Worm (Caenorhabditis elegans): ENCODE measurements around the gene ipmk-1.
"Not testable (repeated sequence)": the region's sequence is repeated elsewhere in the genome, so short reads cannot be mapped to it uniquely, and the experiment has no call there.

The ipmk-1 gene

DNA sequence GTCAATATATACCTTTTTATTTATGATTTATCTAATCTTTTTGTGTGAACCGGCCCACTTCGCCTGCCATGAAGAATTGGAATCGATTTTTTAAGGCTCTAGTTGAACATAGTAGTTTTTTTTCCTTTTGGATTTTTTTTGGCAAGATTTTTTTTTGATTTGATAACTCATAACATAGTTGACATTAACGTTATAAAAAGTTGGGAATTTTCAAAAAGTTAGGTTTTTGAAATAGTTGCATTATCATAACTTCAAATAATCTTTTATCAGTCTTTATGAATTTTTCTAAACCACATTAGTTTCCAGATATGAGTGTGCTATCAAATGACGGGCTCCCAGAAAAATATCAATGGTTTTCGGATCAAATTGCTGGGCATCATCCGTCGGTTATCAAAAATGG lies at the start of gene ipmk-1:
ipmk-1 (plus strand) TSS at position 301 of the 400 bp plus-strand sequence.
- TF ChIP-seq him-1 (tag; optimal IDR thresholded peaks at IDR 0.05) (no peak), W03F9.2 (tag; optimal IDR thresholded peaks at IDR 0.05) (no peak), dao-5 (tag; optimal IDR thresholded peaks at IDR 0.05) (no peak)

DNA sequence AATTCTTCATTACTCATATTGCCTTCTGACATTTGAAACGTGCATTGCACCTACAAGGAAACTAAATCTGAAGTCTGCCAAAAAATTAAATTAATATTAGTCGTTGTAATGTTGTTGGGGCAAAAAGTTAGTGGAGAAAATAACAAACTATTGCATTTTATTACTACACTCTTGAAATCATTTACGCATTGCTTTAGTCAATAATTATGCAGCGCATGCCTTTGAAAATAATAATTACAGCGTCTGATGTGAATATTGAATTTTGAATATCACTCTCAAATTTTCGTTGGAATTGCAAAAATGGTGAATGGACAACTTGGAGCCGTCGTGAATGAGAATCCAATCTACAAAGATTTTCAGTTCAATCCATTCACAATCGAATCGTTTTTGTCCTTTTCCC lies 49.7 kb upstream of the ipmk-1 start, which contains the start of gene sru-19:
sru-19 (plus strand) TSS at position 301 of the 400 bp plus-strand sequence.
- TF ChIP-seq him-1 (tag; optimal IDR thresholded peaks at IDR 0.05) (no peak), dao-5 (tag; optimal IDR thresholded peaks at IDR 0.05) (no peak), W03F9.2 (tag; optimal IDR thresholded peaks at IDR 0.05) (no peak)

DNA sequence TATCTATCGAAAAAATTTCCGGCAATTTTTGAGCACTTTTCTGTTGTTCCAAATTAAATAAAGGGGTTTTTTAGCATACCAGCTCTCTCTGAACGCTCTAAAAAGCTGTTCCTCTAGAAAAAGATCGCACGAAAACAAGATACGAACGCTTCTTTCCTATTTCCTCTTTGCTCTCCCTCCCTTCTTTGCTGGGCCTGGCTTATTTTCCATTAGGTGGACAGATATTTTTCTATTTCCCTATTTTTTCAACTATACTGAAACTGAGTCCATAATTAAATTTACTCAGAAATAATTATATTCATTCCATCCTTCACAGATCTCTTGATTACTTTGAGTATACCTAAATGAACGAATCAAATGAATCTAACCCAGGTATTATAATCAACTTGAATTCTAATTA lies 46.0 kb upstream of the ipmk-1 start, which contains the start of gene sru-18:
sru-18 (plus strand) TSS at position 301 of the 400 bp plus-strand sequence.
- TF ChIP-seq W03F9.2 (tag; optimal IDR thresholded peaks at IDR 0.05): no peak
- TF ChIP-seq him-1 (tag; optimal IDR thresholded peaks at IDR 0.05): no peak
- TF ChIP-seq dao-5 (tag; optimal IDR thresholded peaks at IDR 0.05): no peak

DNA sequence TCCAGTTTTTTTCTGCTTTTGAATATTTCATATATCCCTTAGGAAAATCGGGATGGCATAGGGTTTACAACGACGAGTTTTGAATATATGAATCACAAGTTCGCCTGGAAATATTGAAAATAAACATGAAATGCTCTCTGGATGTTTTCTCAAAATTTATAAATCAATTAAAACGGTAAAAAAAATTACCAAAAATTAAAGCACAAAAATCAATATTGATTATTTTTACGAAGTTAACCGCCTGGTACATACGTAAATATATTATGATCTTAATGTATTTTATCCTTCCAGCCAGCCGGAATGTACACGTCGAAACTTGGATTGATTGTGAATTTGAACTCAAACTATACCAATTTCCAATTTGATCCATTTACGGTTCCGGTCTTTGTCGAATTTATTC lies 42.5 kb upstream of the ipmk-1 start, which contains the start of gene sru-17:
sru-17 (plus strand) TSS at position 301 of the 400 bp plus-strand sequence.
- TF ChIP-seq him-1, dao-5, W03F9.2 (tag; optimal IDR thresholded peaks at IDR 0.05): not testable (repeated sequence)

DNA sequence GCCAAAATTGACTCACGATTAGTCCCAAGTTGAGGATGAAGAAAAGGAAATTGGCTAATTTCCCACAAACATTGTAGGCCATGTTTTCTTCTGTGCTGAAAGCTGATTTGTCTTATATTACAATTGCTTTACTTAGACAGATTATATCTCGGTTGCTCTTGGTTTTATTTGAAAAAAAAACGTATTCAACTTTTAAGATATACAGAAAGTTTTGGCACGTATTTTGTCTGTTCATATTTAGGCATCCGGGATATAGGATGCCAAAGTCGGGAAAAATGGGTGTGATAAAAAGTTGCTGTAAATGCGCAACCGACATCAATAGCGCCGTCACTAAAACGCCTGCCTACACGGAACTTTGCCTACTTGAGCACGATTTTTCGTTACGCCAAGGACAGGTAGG lies 27.8 kb upstream of the ipmk-1 start, which contains the start of gene tsp-4:
tsp-4 (minus strand) TSS at position 101 of the 400 bp plus-strand sequence.
- no peak for TF ChIP-seq W03F9.2 (tag; optimal IDR thresholded peaks at IDR 0.05)
- no peak for TF ChIP-seq him-1 (tag; optimal IDR thresholded peaks at IDR 0.05)
- TF ChIP-seq dao-5 (tag; optimal IDR thresholded peaks at IDR 0.05): no peak

DNA sequence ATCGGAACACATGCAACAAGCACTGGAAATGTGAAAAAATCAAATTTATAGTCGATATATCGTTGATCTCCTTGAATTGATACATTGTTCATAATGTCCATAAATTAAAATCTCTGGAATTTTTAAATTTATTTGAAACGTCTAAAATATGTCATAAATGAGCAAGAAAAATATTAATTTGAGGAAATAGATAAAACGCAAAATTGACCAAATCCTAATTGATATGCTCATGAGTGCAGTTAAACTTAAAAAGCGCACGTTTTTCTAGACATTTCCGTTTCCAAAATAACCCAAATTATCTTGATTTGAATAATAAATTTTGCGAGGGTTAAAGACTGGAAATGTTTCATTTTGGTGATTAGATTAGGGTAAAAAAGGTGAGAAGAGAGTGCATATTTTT lies 25.4 kb upstream of the ipmk-1 start, which contains the start of gene sru-13:
sru-13 (minus strand) TSS at position 101 of the 400 bp plus-strand sequence.
- TF ChIP-seq W03F9.2 (tag; optimal IDR thresholded peaks at IDR 0.05): no peak
- TF ChIP-seq him-1 (tag; optimal IDR thresholded peaks at IDR 0.05): no peak

DNA sequence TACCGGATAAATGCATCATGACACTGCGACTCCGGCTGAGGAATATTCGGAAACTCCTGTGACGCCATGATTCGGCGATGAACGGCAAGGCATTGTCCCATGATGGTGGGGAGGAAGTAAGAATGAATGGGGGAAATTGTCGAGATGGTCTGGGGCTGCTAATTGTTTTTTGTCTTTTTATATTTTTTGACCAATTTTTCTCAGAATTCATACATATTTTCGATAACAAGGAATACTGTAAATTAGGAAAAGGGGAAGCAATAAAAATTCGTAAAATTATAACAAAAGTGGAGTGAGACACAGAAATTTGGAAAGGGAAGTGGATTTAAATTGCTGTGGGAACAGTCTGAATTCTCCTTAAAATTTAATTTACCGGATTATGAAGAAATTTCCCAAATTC lies 22.5 kb upstream of the ipmk-1 start, which contains the start of gene eak-4:
eak-4 (minus strand) TSS at position 101 of the 400 bp plus-strand sequence.
- TF ChIP-seq dao-5 (tag; optimal IDR thresholded peaks at IDR 0.05): no peak

DNA sequence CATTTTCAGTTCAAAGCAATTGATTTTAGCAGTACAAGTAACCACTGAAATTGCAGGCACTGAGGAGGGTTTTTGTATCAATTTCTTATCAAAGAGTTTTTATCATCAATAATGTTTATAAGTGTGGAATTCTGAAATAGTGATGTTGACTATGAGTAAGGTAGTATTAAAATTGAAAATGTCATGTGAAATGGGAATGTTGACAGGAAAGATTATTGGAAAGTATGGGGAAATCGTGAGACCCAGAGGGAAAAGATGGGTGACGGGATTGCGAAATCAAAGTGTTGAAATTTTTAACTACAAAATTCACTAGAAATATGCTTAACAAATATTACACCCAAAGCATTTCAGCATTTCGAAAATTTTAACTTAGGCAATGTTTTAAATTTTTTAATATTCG lies 20.7 kb upstream of the ipmk-1 start, which contains the start of gene F53B2.8:
F53B2.8 (minus strand) TSS at position 180 of the 400 bp plus-strand sequence.
- TF ChIP-seq W03F9.2 (tag; optimal IDR thresholded peaks at IDR 0.05) (peak; percentile 47), dao-5 (tag; optimal IDR thresholded peaks at IDR 0.05) (no peak)

DNA sequence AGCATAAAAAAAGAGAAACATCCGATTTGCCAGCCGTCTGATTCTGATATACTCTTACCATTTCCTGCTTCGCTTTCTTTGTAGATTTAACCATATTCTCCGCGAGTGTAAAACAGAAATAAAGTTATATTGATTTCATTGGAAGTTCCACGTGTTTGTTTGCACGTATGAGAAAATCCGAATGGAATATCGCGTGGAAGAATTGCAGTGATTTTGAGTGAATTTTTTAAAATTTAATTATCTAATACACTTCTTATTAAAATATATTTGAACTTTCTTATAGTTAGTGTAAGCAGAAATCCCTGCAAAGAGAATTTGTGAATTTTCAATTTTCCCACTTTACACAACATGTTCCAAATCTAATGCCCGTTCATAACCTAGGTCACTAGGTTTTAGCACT lies 16.9 kb upstream of the ipmk-1 start, which contains the start of gene F53B2.5:
F53B2.5 (minus strand) TSS at position 101 of the 400 bp plus-strand sequence.
- TF ChIP-seq dao-5 (tag; optimal IDR thresholded peaks at IDR 0.05) (no peak), W03F9.2 (tag; optimal IDR thresholded peaks at IDR 0.05) (no peak), him-1 (tag; optimal IDR thresholded peaks at IDR 0.05) (no peak)

DNA sequence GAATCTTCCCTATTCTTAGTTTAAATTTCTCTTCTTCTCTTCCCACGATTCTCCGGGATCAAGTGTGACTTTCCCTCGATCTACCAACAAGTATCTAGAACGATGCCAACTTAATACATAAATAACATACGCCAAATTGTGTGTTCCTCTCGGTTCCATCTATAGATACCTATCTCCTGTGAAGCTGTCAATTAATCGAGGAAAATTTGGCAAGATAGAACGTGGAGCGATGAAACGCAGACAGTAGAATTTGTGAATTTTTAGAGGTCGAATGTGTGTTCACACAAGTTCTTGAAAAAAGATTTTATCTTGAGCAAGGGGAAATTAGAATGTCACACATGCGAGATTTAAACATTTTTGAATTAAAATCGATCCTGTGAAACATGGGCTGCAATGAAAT lies 16.5 kb upstream of the ipmk-1 start:
- TF ChIP-seq him-1 (tag; optimal IDR thresholded peaks at IDR 0.05) (no peak), dao-5 (tag; optimal IDR thresholded peaks at IDR 0.05) (no peak), W03F9.2 (tag; optimal IDR thresholded peaks at IDR 0.05) (no peak)

DNA sequence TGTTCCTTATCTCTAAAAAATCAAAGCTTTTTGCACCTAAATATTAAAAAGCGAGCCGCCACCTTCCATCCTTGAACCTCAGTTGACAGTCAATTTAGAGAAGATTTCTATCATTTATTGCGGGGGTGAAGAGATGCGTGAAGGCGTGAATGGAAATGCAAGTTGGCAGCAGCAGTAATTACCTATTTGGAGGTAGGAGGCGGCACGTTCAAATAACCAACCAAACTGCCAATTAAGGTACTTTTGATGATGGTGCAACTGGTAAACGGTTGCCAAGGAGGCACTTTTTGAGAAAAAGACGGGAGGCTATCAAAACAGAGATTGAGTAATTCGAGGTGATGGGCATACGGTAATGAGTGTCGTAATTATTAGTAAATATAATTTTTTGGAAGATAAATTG lies 11.6 kb upstream of the ipmk-1 start:
- TF ChIP-seq dao-5 (tag; optimal IDR thresholded peaks at IDR 0.05) (no peak), W03F9.2 (tag; optimal IDR thresholded peaks at IDR 0.05) (no peak), him-1 (tag; optimal IDR thresholded peaks at IDR 0.05) (no peak)

DNA sequence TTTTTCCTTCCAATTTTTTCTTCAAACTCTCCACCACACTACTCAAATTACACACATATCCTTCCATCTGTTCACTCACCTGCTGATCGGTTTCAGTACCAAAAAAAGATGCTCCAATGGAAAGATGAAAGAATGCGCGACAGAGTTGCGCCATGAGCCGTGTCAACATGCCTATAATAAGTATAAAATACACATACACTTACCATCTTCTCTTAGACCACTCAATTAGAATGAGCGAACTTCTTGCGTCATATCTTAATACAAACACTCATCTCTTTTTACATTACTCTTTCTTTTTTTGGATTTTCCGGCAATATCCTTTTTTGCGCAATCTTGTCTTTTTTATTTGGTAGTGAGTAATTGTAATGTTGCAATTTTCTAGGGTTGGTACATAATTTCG lies 10.2 kb upstream of the ipmk-1 start:
- TF ChIP-seq W03F9.2 (tag; optimal IDR thresholded peaks at IDR 0.05) (no peak), dao-5 (tag; optimal IDR thresholded peaks at IDR 0.05) (no peak), him-1 (tag; optimal IDR thresholded peaks at IDR 0.05) (no peak)

DNA sequence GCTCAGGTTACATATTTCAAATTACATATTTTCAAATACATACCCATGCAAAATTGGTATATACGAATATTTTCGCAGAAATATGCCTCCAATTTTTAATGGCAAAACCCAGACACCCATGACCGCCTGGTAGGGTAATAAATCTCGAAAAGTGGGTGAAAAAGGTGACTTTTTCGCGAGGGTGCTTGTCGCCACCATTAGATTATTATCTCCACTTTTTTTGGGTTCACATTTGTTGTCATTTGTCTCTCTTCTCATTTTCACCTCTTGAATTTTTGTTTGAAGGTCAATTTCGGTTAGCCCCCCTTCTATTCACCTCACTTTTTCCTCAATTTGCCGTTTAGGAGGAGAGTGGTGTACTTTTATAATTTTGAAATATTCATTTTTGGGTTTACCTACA lies 7.7 kb upstream of the ipmk-1 start:
- TF ChIP-seq him-1 (tag; optimal IDR thresholded peaks at IDR 0.05) (no peak), W03F9.2 (tag; optimal IDR thresholded peaks at IDR 0.05) (no peak), dao-5 (tag; optimal IDR thresholded peaks at IDR 0.05) (no peak)

DNA sequence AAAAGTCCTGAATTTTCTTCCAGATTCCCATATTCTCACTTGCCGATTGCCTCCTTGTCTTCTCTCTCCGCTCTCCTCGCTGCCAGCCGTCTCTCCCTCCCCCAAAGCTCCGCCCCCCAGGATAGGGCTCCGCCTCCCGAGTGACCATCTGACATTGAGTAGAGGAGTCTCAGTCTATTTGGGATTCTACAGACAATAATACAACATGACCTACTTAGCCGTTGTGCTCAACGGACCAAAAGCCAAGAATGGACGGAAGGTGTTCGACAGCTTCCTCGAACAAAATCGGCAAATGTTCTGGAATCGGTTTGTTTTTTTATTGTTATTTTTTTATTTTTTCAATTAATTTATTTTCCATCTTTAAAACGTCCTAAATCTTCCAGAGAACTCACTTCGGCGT lies 5.9 kb upstream of the ipmk-1 start, which contains the start of gene ham-1:
ham-1 (plus strand) TSS at position 173 of the 400 bp plus-strand sequence.
- TF ChIP-seq dao-5 (tag; optimal IDR thresholded peaks at IDR 0.05): no peak
- TF ChIP-seq him-1 (tag; optimal IDR thresholded peaks at IDR 0.05): no peak
- TF ChIP-seq W03F9.2 (tag; optimal IDR thresholded peaks at IDR 0.05): no peak

DNA sequence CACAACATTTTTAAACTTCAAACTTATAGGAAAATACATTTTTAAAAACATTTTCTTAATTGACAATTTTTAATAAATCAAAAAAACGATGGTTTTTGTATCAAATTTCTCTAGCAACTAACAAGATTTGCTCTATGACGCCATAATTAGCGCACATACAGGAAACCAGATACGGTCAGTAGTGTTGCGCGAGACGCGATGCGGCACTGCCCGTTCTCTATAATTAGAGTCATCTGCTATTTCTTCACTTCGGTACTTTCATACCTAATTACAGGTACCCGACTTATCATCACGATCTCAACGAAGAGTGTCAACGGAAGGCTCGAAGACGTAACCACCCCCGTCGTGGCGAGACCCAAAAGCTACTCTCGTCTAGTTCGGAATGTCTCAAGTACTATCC lies 3.3 kb upstream of the ipmk-1 start:
- TF ChIP-seq W03F9.2 (tag; optimal IDR thresholded peaks at IDR 0.05): no peak
- no peak for TF ChIP-seq dao-5 (tag; optimal IDR thresholded peaks at IDR 0.05)
- no peak for TF ChIP-seq him-1 (tag; optimal IDR thresholded peaks at IDR 0.05)

Measured in whole organism, L4/young adult.